Fruit fly (Drosophila melanogaster): ENCODE data around the gene Vha100-1.

DNA sequence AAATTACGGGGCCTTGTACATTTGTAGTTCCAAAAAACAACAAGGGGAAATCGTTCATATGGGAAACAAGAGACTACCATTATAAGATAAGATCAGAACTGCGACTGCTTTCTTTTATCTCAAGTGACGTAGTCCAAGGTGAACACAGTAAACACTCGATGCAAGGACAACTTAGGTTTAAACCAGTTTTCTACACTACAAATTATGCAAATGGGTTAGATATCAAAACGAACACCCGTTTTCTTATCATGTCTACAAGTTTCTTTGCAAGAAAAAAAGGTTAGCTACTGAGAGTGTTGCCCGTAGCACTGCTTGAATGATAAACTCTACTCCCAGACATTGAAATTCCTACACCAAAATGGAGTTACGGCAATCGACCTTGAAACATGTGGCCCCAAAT, 6.9 kb upstream of the Vha100-1 start:
- TF ChIP-seq EcR (GFP tag; optimal IDR thresholded peaks at IDR 0.05) = no peak
- peak; percentile 84 for TF ChIP-seq Snoo (tag; optimal IDR thresholded peaks at IDR 0.05)
- TF ChIP-seq CG15710 (tag; optimal IDR thresholded peaks at IDR 0.05) = peak; percentile 78
- no peak for TF ChIP-seq CG13204 (GFP tag; optimal IDR thresholded peaks at IDR 0.05)
- TF ChIP-seq CG34367 (tag; optimal IDR thresholded peaks at IDR 0.05) = peak; percentile 71
- peak; percentile 68 for TF ChIP-seq CG17806 (tag; optimal IDR thresholded peaks at IDR 0.05)
- peak; percentile 72 for TF ChIP-seq CG8159 (tag; optimal IDR thresholded peaks at IDR 0.05)
